Fruit fly (Drosophila melanogaster) Kc167 (cell line): ENCODE data around the gene Lcp65Ab2.

Experiments
- Myc ChIP-seq: fragments of >200 bp; optimal IDR thresholded peaks from 2 replicates; lab custom pipeline; 2017; ENCODE audit warnings: missing external identifiers
- Sin3A ChIP-seq: fragments of >200 bp; optimal IDR thresholded peaks from 2 replicates; lab custom pipeline; 2018; ENCODE audit warnings: missing external identifiers
- h ChIP-seq: fragments of >200 bp; optimal IDR thresholded peaks from 3 replicates; lab custom pipeline; 2018; ENCODE audit warnings: missing external identifiers
- insv ChIP-seq: fragments of >200 bp; optimal IDR thresholded peaks from 3 replicates; lab custom pipeline; 2018; ENCODE audit warnings: missing external identifiers
- psq ChIP-seq: fragments of >200 bp; optimal IDR thresholded peaks from 2 replicates; lab custom pipeline; 2017; ENCODE audit warnings: missing external identifiers
- ttk ChIP-seq: sonication (Bioruptor generic); optimal IDR thresholded peaks from 2 replicates; lab custom pipeline; 2017; ENCODE audit warnings: missing external identifiers

The Lcp65Ab2 gene

dm6 chr3L:6161997-6162396, 15.5 kb downstream of the Lcp65Ab2 start:
- TF ChIP-seq h = no peak
- no peak for TF ChIP-seq ttk (lab: Kevin White, UChicago)
- no peak for TF ChIP-seq Myc (lab: Kevin White, UChicago)
- TF ChIP-seq Sin3A (lab: Kevin White, UChicago) = no peak
- TF ChIP-seq psq = no peak
- no peak for TF ChIP-seq insv

DNA sequence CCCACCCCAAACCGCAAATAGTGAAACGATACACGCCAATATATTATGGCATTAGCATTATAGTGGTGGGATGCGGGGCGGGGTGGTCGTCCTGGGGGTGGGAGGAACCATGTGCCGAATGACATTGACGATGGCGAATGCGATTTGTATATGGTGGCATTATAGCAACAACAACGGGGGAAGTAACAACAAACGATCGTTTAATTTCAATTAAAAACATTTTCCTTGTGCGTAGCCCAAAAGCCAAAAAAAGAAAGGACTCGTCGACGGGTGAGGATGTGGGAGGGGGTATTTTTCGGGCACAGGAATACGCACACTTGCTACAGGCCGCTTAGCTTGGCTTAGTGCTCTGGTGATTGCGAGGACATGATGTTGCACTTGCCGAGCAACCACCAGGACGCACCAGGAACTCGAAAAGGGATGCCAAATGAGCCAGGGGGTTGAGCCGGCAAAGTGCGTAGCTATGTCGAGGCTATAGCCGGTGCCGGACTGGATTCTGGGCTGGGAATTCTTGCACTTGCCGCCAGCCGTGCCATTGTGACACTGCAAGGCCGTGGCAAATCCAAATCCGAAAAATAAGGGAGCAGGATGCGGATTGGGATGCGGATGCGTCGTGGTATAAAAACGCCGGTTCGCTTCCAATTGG, 16.1 kb downstream of the Lcp65Ab2 start, which contains the start of gene Prdm13:
TSS of gene Prdm13 (plus strand) at position 645 of the 646 bp plus-strand sequence.
- TF ChIP-seq insv = no peak
- no peak for TF ChIP-seq Sin3A (lab: Kevin White, UChicago)
- TF ChIP-seq Myc (lab: Kevin White, UChicago) = no peak
- no peak for TF ChIP-seq ttk (lab: Kevin White, UChicago)
- no peak for TF ChIP-seq psq
- TF ChIP-seq h = no peak

dm6 chr3L:6173826-6174255, 27.4 kb downstream of the Lcp65Ab2 start, which contains the start of the genes fmt and CG7376:
Gene fmt, minus strand, starts transcription at chr3L:6173880.
Gene CG7376, plus strand, starts transcription at chr3L:6174248.
- TF ChIP-seq Sin3A (lab: Kevin White, UChicago) (no peak), insv (no peak), psq (no peak), h (no peak), ttk (lab: Kevin White, UChicago) (no peak), Myc (lab: Kevin White, UChicago) (no peak)

DNA sequence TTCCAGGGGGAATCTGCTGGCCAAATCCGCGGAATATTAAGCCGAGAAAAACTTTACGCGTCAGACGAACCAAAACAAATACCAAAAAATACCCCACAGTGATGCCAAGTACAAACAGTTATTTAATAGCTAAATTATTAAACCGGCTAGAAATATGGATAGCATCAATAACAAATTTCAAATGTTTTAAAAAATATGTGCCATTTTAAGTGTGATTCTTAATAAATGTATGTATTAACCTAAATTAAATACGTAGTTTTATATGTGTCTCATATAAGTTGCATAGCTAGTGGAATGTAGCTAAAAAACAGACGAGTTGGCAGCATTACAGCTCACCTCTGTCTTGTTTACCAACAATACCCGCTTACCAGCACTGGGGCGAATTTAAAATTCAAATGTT, 35.3 kb downstream of the Lcp65Ab2 start, which contains the start of gene CG10274:
TSS of gene CG10274 (minus strand) at position 54 of the 400 bp plus-strand sequence.
- no peak for TF ChIP-seq Myc (lab: Kevin White, UChicago)
- TF ChIP-seq insv = no peak
- TF ChIP-seq Sin3A (lab: Kevin White, UChicago) = no peak
- TF ChIP-seq psq = no peak
- no peak for TF ChIP-seq h
- TF ChIP-seq ttk (lab: Kevin White, UChicago) = no peak

DNA sequence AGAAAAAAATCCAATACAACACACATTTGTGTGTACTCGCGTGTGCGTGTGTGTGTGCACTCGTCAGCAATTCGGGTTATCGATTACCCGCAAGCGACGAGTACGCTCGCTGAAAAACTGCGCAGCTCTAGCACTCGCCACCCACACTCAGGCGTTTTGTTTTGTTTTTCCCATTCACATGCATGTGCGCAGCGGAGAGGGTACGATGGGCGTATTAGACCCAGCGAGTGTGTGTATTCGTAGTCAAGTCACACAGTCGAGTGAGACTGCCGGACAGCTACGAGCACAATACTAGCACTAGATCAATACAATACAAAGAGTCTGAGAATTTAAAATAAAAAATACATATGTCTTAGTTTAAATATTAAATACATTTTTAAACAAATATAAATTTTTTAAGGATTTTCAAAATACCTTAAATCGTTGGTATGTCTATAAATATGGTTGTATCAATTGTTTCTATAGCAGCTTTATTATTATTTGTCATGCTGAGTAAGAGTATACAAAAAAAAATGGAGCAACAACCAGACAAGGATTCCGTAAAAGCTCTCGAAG, 38.5 kb downstream of the Lcp65Ab2 start, which contains the start of the genes D19B and CG43293:
TSS of gene D19B (minus strand) at position 37 of the 555 bp plus-strand sequence.
TSS of gene CG43293 (plus strand) at position 306 of the 555 bp plus-strand sequence.
- TF ChIP-seq h (no peak), ttk (lab: Kevin White, UChicago) (no peak), psq (no peak), insv (no peak), Myc (lab: Kevin White, UChicago) (no peak), Sin3A (lab: Kevin White, UChicago) (no peak)

dm6 chr3L:6188995-6189927, 42.8 kb downstream of the Lcp65Ab2 start, which contains the start of the genes D19A and CG7386:
Gene D19A, minus strand, starts transcription at chr3L:6189123.
Gene CG7386, plus strand, starts transcription at chr3L:6189745.
- TF ChIP-seq ttk (lab: Kevin White, UChicago) (no peak), insv (no peak), psq (no peak), h (no peak), Sin3A (lab: Kevin White, UChicago) (no peak)

- TF ChIP-seq Sin3A (lab: Kevin White, UChicago) (no peak), Myc (lab: Kevin White, UChicago) (no peak), insv (no peak), psq (no peak), ttk (lab: Kevin White, UChicago) (no peak), h (no peak)
These were observed 46.5 kb downstream of the Lcp65Ab2 start, which contains the start of the genes Sf3b6 and Tnpo for dm6 chr3L:6192822-6193555. Gene Sf3b6, minus strand, starts transcription at chr3L:6193179. Gene Tnpo, plus strand, starts transcription at chr3L:6193480.

DNA sequence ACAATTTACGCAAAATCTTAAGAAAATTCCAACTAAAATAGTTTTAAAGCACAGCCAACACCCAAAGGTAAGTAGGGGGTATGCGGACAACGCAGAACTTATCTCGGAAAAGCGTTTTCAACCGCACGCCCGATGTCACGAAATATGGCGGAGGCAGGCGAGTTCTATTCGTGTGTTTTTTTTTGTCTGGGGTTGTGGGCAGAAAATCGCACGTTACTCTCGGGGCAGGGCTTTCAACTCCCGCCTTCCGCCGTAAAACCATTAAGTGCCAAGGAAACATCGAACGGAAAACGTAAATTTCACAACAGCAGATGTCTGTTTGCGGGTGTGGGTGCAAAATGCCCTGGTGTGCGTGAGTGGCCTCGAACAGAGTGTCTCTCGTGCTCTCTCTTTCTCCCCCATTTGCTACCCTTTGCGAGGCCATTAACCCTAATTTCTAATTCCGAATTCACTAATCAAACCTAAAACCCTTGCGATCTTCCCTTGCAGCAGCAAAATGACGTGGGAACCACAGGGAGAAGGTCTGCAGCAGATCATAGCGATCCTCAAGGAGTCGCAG, 47.2 kb downstream of the Lcp65Ab2 start:
- TF ChIP-seq h = no peak
- TF ChIP-seq Sin3A (lab: Kevin White, UChicago) = no peak
